Fruit fly (Drosophila melanogaster): Measurements from ENCODE around the gene Acp95EF.
A peak's percentile ranks its signal among the peaks of the same experiment; 100 is the strongest.

The Acp95EF gene

dm6 chr3R:24233366-24234161 lies 4.8 kb downstream of the Acp95EF start (continued):
- TF ChIP-seq CG9727 (GFP tag; optimal IDR thresholded peaks at IDR 0.05) (peak; percentile 33), CG2199 (GFP tag; IDR thresholded peaks at IDR 0.05) (no peak), CG15479 (GFP tag; optimal IDR thresholded peaks at IDR 0.05) (peak; percentile 89), inv (GFP tag; IDR thresholded peaks at IDR 0.05; ENCODE audit: partially characterized antibody) (no peak), tll (GFP tag; optimal IDR thresholded peaks at IDR 0.05) (peak in 1 of 2 experiments; percentile 5), jumu (GFP tag; optimal IDR thresholded peaks at IDR 0.05) (peak; percentile 12), dm (GFP tag; optimal IDR thresholded peaks at IDR 0.05) (peak; percentile 67), rib (GFP tag; IDR thresholded peaks at IDR 0.05) (peak; percentile 26; the same call in 1 of the 2 replicates), jigr1 (GFP tag; IDR thresholded peaks at IDR 0.05) (no peak), YL-1 (GFP tag; optimal IDR thresholded peaks at IDR 0.05) (peak; percentile 74), nom (GFP tag; optimal IDR thresholded peaks at IDR 0.05) (peak; percentile 0), CG7556 (GFP tag; optimal IDR thresholded peaks at IDR 0.05) (no peak), CG2202 (tag; optimal IDR thresholded peaks at IDR 0.05) (peak; percentile 14), CG5953 (GFP tag; IDR thresholded peaks at IDR 0.05) (peak; percentile 34; the same call in 1 of the 2 replicates), CG12659 (GFP tag; optimal IDR thresholded peaks at IDR 0.05) (peak; percentile 18), BEAF-32 (GFP tag; optimal IDR thresholded peaks at IDR 0.05) (peak; percentile 7), CG6765 (GFP tag; optimal IDR thresholded peaks at IDR 0.05) (peak; percentile 18), D19A (tag; optimal IDR thresholded peaks at IDR 0.05) (no peak), CG17385 (GFP tag; optimal IDR thresholded peaks at IDR 0.05) (peak; percentile 94), CG34422 (GFP tag; IDR thresholded peaks at IDR 0.05) (peak; percentile 64; the same call in 1 of the 3 replicates), CG15514 (GFP tag; optimal IDR thresholded peaks at IDR 0.05) (peak; percentile 14), gfzf (GFP tag; optimal IDR thresholded peaks at IDR 0.05) (no peak), sens (GFP tag) (peak; percentile 85), mirr (GFP tag; optimal IDR thresholded peaks at IDR 0.05) (peak; percentile 32), CG34376 (GFP tag; optimal IDR thresholded peaks at IDR 0.05) (peak; percentile 14), Gug (GFP tag; IDR thresholded peaks at IDR 0.05) (peak; percentile 8; the same call in 1 of the 4 replicates), CG12391 (tag; optimal IDR thresholded peaks at IDR 0.05) (peak; percentile 37), Sry-δ (GFP tag; optimal IDR thresholded peaks at IDR 0.05) (peak; percentile 13), CG17912 (GFP tag; optimal IDR thresholded peaks at IDR 0.05) (no peak), CG7372 (GFP tag; IDR thresholded peaks at IDR 0.05) (no peak), cg (GFP tag; optimal IDR thresholded peaks at IDR 0.05) (peak; percentile 78), nerfin-1 (tag; optimal IDR thresholded peaks at IDR 0.05) (peak; percentile 48), prd (optimal IDR thresholded peaks at IDR 0.05) (no peak), prd (GFP tag; IDR thresholded peaks at IDR 0.05) (0 out of 3 replicates have a peak, but pooled peaks have one; percentile 12), CG1647 (GFP tag; optimal IDR thresholded peaks at IDR 0.05) (no peak), CG13296 (GFP tag; optimal IDR thresholded peaks at IDR 0.05) (no peak), stwl (tag; optimal IDR thresholded peaks at IDR 0.05) (peak; percentile 19), vnd (GFP tag; IDR thresholded peaks at IDR 0.05; ENCODE audit: partially characterized antibody) (no peak), vvl (GFP tag; IDR thresholded peaks at IDR 0.05) (0 out of 2 replicates have a peak, but pooled peaks have one; percentile 37), Med (GFP tag) (peak; percentile 78), CG9817 (tag; optimal IDR thresholded peaks at IDR 0.05) (peak; percentile 8)

All from whole organism, embryonic.